Fruit fly (Drosophila melanogaster) whole organism, embryonic: Measurements from ENCODE around the gene CG44261.

ENCODE experiments used
- Adf1 ChIP-seq: fragments of 200-800 bp; sonication (Bioruptor generic); IDR thresholded peaks from 2 replicates; pipeline ENCODE4 v1.3.6; 2022; ENCODE audit warnings: missing biosample characterization, missing genetic modification characterization
- Antp ChIP-seq: fragments of 200-800 bp; sonication (Bioruptor generic); optimal IDR thresholded peaks from 3 replicates; lab custom pipeline; 2016; ENCODE audit warnings: missing biosample characterization, missing genetic modification characterization
- Awh ChIP-seq: fragments of 200-800 bp; sonication (Bioruptor generic); IDR thresholded peaks from 2 replicates; pipeline ENCODE4, ENCODE4 v1.3.6; 2022; ENCODE audit warnings: missing biosample characterization, missing genetic modification characterization
- CG11093 ChIP-seq: fragments of 200-800 bp; sonication (Bioruptor generic); IDR thresholded peaks from 3 replicates; pipeline ENCODE4 v1.3.6; 2022; ENCODE audit warnings: missing biosample characterization, missing genetic modification characterization
- CG11695 ChIP-seq: fragments of 200-800 bp; sonication (Bioruptor generic); IDR thresholded peaks from 3 replicates; pipeline ENCODE4 v1.3.6; 2022; ENCODE audit warnings: missing biosample characterization, missing genetic modification characterization
- CG12299 ChIP-seq: fragments of 200-800 bp; sonication (Bioruptor generic); optimal IDR thresholded peaks from 2 replicates; lab custom pipeline; 2018; ENCODE audit warnings: missing biosample characterization, mild to moderate bottlenecking, missing genetic modification characterization
- CG15269 ChIP-seq: fragments of 200-800 bp; sonication (Bioruptor generic); optimal IDR thresholded peaks from 2 replicates; lab custom pipeline; 2018; ENCODE audit warnings: missing biosample characterization, mild to moderate bottlenecking, missing genetic modification characterization, moderate library complexity
- CG16779 ChIP-seq: fragments of 200-800 bp; sonication (Bioruptor generic); IDR thresholded peaks from 2 replicates; pipeline ENCODE4 v1.3.6; 2022; ENCODE audit warnings: missing biosample characterization, missing genetic modification characterization
- CG17385 ChIP-seq: fragments of 200-800 bp; sonication (Bioruptor generic); optimal IDR thresholded peaks from 3 replicates; lab custom pipeline; 2018; ENCODE audit warnings: missing biosample characterization, mild to moderate bottlenecking, missing genetic modification characterization
- CG34376 ChIP-seq: fragments of 200-800 bp; sonication (Bioruptor generic); optimal IDR thresholded peaks from 2 replicates; lab custom pipeline; 2018; ENCODE audit warnings: missing biosample characterization, mild to moderate bottlenecking, missing genetic modification characterization
- CG34422 ChIP-seq: fragments of 200-800 bp; sonication (Bioruptor generic); IDR thresholded peaks from 3 replicates; pipeline ENCODE4 v1.3.6; 2022; ENCODE audit warnings: missing biosample characterization, missing genetic modification characterization
- CG7271 ChIP-seq: fragments of 200-800 bp; sonication (Bioruptor generic); optimal IDR thresholded peaks from 2 replicates; lab custom pipeline; 2018; ENCODE audit warnings: missing biosample characterization, mild to moderate bottlenecking, missing genetic modification characterization, moderate library complexity
- CG8290 ChIP-seq, 3 experiments: fragments of 200-800 bp; sonication (Bioruptor generic); optimal IDR thresholded peaks; 2 replicates each; lab custom pipeline; 2016 to 2019; ENCODE audit warnings: missing biosample characterization in 3 of 3, missing genetic modification characterization in 3 of 3, mild to moderate bottlenecking in 2 of 3, moderate library complexity in 1 of 3
- CHES-1-like ChIP-seq: fragments of 200-800 bp; sonication (Bioruptor generic); optimal IDR thresholded peaks from 2 replicates; lab custom pipeline; 2016; ENCODE audit warnings: missing biosample characterization, missing genetic modification characterization
- Deaf1 ChIP-seq: fragments of 200-800 bp; optimal IDR thresholded peaks from 3 replicates; lab custom pipeline; 2019; ENCODE audit warnings: missing biosample characterization, mild to moderate bottlenecking, missing genetic modification characterization, moderate library complexity
- HLH4C ChIP-seq: fragments of 200-800 bp; sonication (Bioruptor generic); IDR thresholded peaks from 3 replicates; pipeline ENCODE4 v1.3.6; 2022; ENCODE audit warnings: missing biosample characterization, missing genetic modification characterization; ENCODE audit not compliant: partially characterized antibody
- Hand ChIP-seq: fragments of 200-800 bp; sonication (Bioruptor generic); optimal IDR thresholded peaks from 2 replicates; lab custom pipeline; 2017; ENCODE audit warnings: mild to moderate bottlenecking, missing biosample characterization, missing genetic modification reagents, missing genetic modification characterization
- Hr78 ChIP-seq, 2 experiments: fragments of 200-800 bp in 1 of 2; fragments of >200 bp in 1 of 2; sonication (Bioruptor generic) in 1 of 2; optimal IDR thresholded peaks; 2 replicates each; lab custom pipeline; 2017 to 2019; ENCODE audit warnings: missing biosample characterization in 2 of 2, missing genetic modification characterization in 2 of 2, mild to moderate bottlenecking in 1 of 2, moderate library complexity in 1 of 2
- Jarid2 ChIP-seq: fragments of 200-800 bp; sonication (Bioruptor generic); optimal IDR thresholded peaks from 3 replicates; lab custom pipeline; 2017; ENCODE audit warnings: mild to moderate bottlenecking, missing biosample characterization, missing genetic modification reagents, missing genetic modification characterization
- Mad ChIP-seq: fragments of 200-800 bp; sonication (Bioruptor generic); optimal IDR thresholded peaks from 2 replicates; lab custom pipeline; 2016; ENCODE audit warnings: missing biosample characterization, missing genetic modification characterization
- Med ChIP-seq: fragments of 200-800 bp; sonication (Bioruptor generic); peaks from one replicate; lab custom pipeline; 2016; ENCODE audit warnings: missing biosample characterization, missing genetic modification characterization, mild to moderate bottlenecking, inconsistent platforms, moderate library complexity
- Opbp ChIP-seq: fragments of 200-800 bp; sonication (Bioruptor generic); IDR thresholded peaks from 3 replicates; pipeline ENCODE4 v1.3.6; 2022; ENCODE audit warnings: missing biosample characterization, missing genetic modification characterization; ENCODE audit not compliant: partially characterized antibody
- Pdp1 ChIP-seq, 2 experiments: fragments of 200-800 bp; sonication (Bioruptor generic); optimal IDR thresholded peaks; 3 replicates each; lab custom pipeline; 2016; ENCODE audit warnings: missing biosample characterization in 2 of 2, missing genetic modification characterization in 2 of 2, mild to moderate bottlenecking in 1 of 2, moderate library complexity in 1 of 2
- Trl ChIP-seq, 3 experiments: fragments of >200 bp in 2 of 3; fragments of 200-800 bp in 1 of 3; sonication (Bioruptor generic) in 1 of 3; optimal IDR thresholded peaks; 2 replicates in 1 of 3; 3 replicates in 2 of 3; lab custom pipeline; 2016 to 2017; ENCODE audit warnings: missing biosample characterization in 1 of 3, missing genetic modification characterization in 1 of 3
- Xrp1 ChIP-seq: fragments of 200-800 bp; sonication (Bioruptor generic); IDR thresholded peaks from 2 replicates; pipeline ENCODE4 v1.3.6; 2022; ENCODE audit warnings: missing biosample characterization, missing genetic modification characterization
- abd-A ChIP-seq: fragments of 200-800 bp; sonication (Bioruptor generic); optimal IDR thresholded peaks from 3 replicates; lab custom pipeline; 2019; ENCODE audit warnings: missing biosample characterization, mild to moderate bottlenecking, missing genetic modification characterization, moderate library complexity
- ato ChIP-seq: fragments of 200-800 bp; sonication (Bioruptor generic); IDR thresholded peaks from 2 replicates; pipeline ENCODE4 v1.3.6; 2022; ENCODE audit warnings: missing biosample characterization, missing genetic modification characterization; ENCODE audit not compliant: partially characterized antibody
- bab2 ChIP-seq: fragments of 200-800 bp; sonication (Bioruptor generic); optimal IDR thresholded peaks from 2 replicates; lab custom pipeline; 2016; ENCODE audit warnings: missing biosample characterization, missing genetic modification characterization
- chinmo ChIP-seq: fragments of 200-800 bp; sonication (Bioruptor generic); IDR thresholded peaks from 4 replicates; pipeline ENCODE4 v1.3.6; 2022; ENCODE audit warnings: missing biosample characterization, missing genetic modification characterization; ENCODE audit not compliant: partially characterized antibody
- ci ChIP-seq: fragments of 200-800 bp; sonication (Bioruptor generic); IDR thresholded peaks from 3 replicates; pipeline ENCODE4 v1.3.6; 2022; ENCODE audit warnings: missing biosample characterization, missing genetic modification characterization
- crol ChIP-seq: fragments of 200-800 bp; sonication (Bioruptor generic); IDR thresholded peaks from 2 replicates; pipeline ENCODE4 v1.3.6; 2022; ENCODE audit warnings: missing biosample characterization, missing genetic modification characterization
- exex ChIP-seq: fragments of 200-800 bp; sonication (Bioruptor generic); optimal IDR thresholded peaks from 4 replicates; lab custom pipeline; 2018; ENCODE audit warnings: missing biosample characterization, mild to moderate bottlenecking, missing genetic modification characterization, moderate library complexity
- fd96Cb ChIP-seq: fragments of 200-800 bp; sonication (Bioruptor generic); optimal IDR thresholded peaks from 2 replicates; lab custom pipeline; 2018; ENCODE audit warnings: missing biosample characterization, mild to moderate bottlenecking, missing genetic modification characterization, moderate library complexity
- ftz-f1 ChIP-seq: fragments of 200-800 bp; sonication (Bioruptor generic); optimal IDR thresholded peaks from 2 replicates; lab custom pipeline; 2016; ENCODE audit warnings: missing biosample characterization, missing genetic modification characterization
- gro ChIP-seq: fragments of 200-800 bp; sonication (Bioruptor generic); optimal IDR thresholded peaks from 2 replicates; lab custom pipeline; 2016; ENCODE audit warnings: missing biosample characterization, missing genetic modification characterization
- her ChIP-seq: fragments of 200-800 bp; sonication (Bioruptor generic); optimal IDR thresholded peaks from 2 replicates; lab custom pipeline; 2016; ENCODE audit warnings: missing biosample characterization, missing genetic modification characterization
- lab ChIP-seq: fragments of 200-800 bp; sonication (Bioruptor generic); optimal IDR thresholded peaks from 3 replicates; lab custom pipeline; 2017; ENCODE audit warnings: missing biosample characterization, missing genetic modification characterization, mild to moderate bottlenecking, moderate library complexity, missing genetic modification reagents
- org-1 ChIP-seq: fragments of 200-800 bp; sonication (Bioruptor generic); optimal IDR thresholded peaks from 2 replicates; lab custom pipeline; 2017; ENCODE audit warnings: missing biosample characterization, missing genetic modification characterization
- pb ChIP-seq: fragments of 200-800 bp; sonication (Bioruptor generic); optimal IDR thresholded peaks from 3 replicates; lab custom pipeline; 2016; ENCODE audit warnings: missing biosample characterization, missing genetic modification characterization
- phol ChIP-seq: fragments of 200-800 bp; sonication (Bioruptor generic); optimal IDR thresholded peaks from 3 replicates; lab custom pipeline; 2018; ENCODE audit warnings: missing biosample characterization, mild to moderate bottlenecking, missing genetic modification characterization, moderate library complexity
- pros ChIP-seq: fragments of 200-800 bp; sonication (Bioruptor generic); optimal IDR thresholded peaks from 3 replicates; lab custom pipeline; 2019; ENCODE audit warnings: missing biosample characterization, mild to moderate bottlenecking, missing genetic modification characterization, moderate library complexity
- run ChIP-seq: fragments of 200-800 bp; sonication (Bioruptor generic); optimal IDR thresholded peaks from 3 replicates; lab custom pipeline; 2018; ENCODE audit warnings: missing biosample characterization, mild to moderate bottlenecking, missing genetic modification characterization
- slbo ChIP-seq: fragments of 200-800 bp; sonication (Bioruptor generic); IDR thresholded peaks from 2 replicates; pipeline ENCODE4 v1.3.6; 2022; ENCODE audit warnings: missing biosample characterization, missing genetic modification characterization
- sna ChIP-seq: fragments of 200-800 bp; sonication (Bioruptor generic); IDR thresholded peaks from 2 replicates; pipeline ENCODE4 v1.3.6; 2022; ENCODE audit warnings: missing biosample characterization, missing genetic modification characterization; ENCODE audit not compliant: partially characterized antibody
- sr ChIP-seq: fragments of 200-800 bp; sonication (Bioruptor generic); IDR thresholded peaks from 3 replicates; pipeline ENCODE4 v1.3.6; 2022; ENCODE audit warnings: missing biosample characterization, missing genetic modification characterization
- wor ChIP-seq: fragments of 200-800 bp; sonication (Bioruptor generic); IDR thresholded peaks from 2 replicates; pipeline ENCODE4 v1.3.6; 2022; ENCODE audit warnings: missing biosample characterization, missing genetic modification characterization
- zen2 ChIP-seq: fragments of 200-800 bp; sonication (Bioruptor generic); IDR thresholded peaks from 3 replicates; pipeline ENCODE4 v1.3.6; 2022; ENCODE audit warnings: missing biosample characterization, missing genetic modification characterization; ENCODE audit not compliant: partially characterized antibody

Gene CG44261

DNA sequence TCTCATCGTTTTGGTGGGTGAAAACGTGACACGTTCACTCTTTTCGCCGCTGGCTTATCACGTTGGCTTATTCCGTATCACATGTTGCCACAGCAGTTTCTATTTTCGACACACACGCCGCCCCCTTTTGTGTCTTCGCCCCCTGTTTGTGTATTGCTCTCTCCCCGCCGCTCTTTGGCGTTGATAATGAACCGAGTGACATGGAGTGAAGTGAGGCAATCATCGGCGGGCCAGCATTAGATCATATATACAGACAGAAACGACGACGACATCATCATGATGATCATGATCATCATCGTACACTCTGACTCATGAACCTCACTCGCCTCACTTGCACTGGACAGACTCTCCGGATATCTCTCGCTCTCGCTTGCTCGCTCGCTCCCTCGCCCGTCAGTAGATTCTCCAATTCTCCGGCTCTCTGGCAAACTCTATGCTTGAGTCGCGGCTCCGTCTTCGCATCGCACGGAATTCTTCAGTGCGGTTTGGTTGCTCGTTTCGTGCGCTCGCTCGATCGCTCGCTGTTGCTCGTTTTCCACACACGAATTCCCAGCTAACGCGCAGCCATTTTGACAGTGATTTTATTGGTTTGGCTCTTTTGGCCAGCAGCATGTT, 28.5 kb upstream of the CG44261 start (continued):
- peak; percentile 16 for TF ChIP-seq lab
- TF ChIP-seq Xrp1 (GFP tag; lab: Robert Waterston, UW) = peak; percentile 4; the same call in 1 of the 2 replicates
- peak in 1 of 2 experiments; percentile 90 for TF ChIP-seq Pdp1 (GFP tag; optimal IDR thresholded peaks at IDR 0.05; lab: Kevin White, UChicago)
- no peak for TF ChIP-seq CG12299 (tag; lab: Kevin White, UChicago)
- peak; percentile 89 to 98 for TF ChIP-seq Trl (optimal IDR thresholded peaks at IDR 0.05; lab: Kevin White, UChicago)
- peak; percentile 31 for TF ChIP-seq Trl (GFP tag; optimal IDR thresholded peaks at IDR 0.05; lab: Kevin White, UChicago)
- TF ChIP-seq wor (GFP tag; lab: Robert Waterston, UW) = no peak
- TF ChIP-seq her (GFP tag; lab: Kevin White, UChicago) = peak; percentile 12
- TF ChIP-seq HLH4C (GFP tag; lab: Robert Waterston, UW) = peak; percentile 40; the same call in 1 of the 3 replicates
- peak; percentile 79 for TF ChIP-seq Deaf1 (tag; lab: Kevin White, UChicago)
- peak; percentile 45; the same call in 1 of the 2 replicates for TF ChIP-seq Awh (GFP tag; lab: Robert Waterston, UW)
- 0 out of 2 replicates have a peak, but pooled peaks have one; percentile 25 for TF ChIP-seq slbo (GFP tag; lab: Robert Waterston, UW)
- TF ChIP-seq CG17385 (GFP tag; lab: Kevin White, UChicago) = peak; percentile 38
- no peak for TF ChIP-seq CG16779 (GFP tag; lab: Robert Waterston, UW)
- peak; percentile 99 for TF ChIP-seq chinmo
- TF ChIP-seq pb (GFP tag; lab: Kevin White, UChicago) = peak; percentile 29
- TF ChIP-seq CG34422 (GFP tag; lab: Robert Waterston, UW) = 0 out of 3 replicates have a peak, but pooled peaks have one; percentile 20
- peak; percentile 45; the same call in 1 of the 3 replicates for TF ChIP-seq sr
- TF ChIP-seq abd-A (tag; lab: Kevin White, UChicago) = peak; percentile 89
- no peak for TF ChIP-seq phol (tag; lab: Kevin White, UChicago)
- TF ChIP-seq ci = peak; percentile 51; the same call in 2 of the 3 replicates
- peak; percentile 4 for TF ChIP-seq CHES-1-like (GFP tag; lab: Kevin White, UChicago)
- 0 out of 3 replicates have a peak, but pooled peaks have one; percentile 12 for TF ChIP-seq CG11695
- TF ChIP-seq run (tag; lab: Kevin White, UChicago) = no peak
- no peak for TF ChIP-seq CG8290 (GFP tag; optimal IDR thresholded peaks at IDR 0.05; lab: Kevin White, UChicago)
- peak in 1 of 2 experiments; percentile 15 for TF ChIP-seq CG8290 (tag; optimal IDR thresholded peaks at IDR 0.05; lab: Kevin White, UChicago)
- peak; percentile 55 for TF ChIP-seq CG15269 (tag; lab: Kevin White, UChicago)
- TF ChIP-seq CG34376 (GFP tag; lab: Kevin White, UChicago) = peak; percentile 92
- peak; percentile 66 for TF ChIP-seq pros
- TF ChIP-seq sna (GFP tag; lab: Robert Waterston, UW) = peak; percentile 49; the same call in 1 of the 2 replicates
- TF ChIP-seq ato (GFP tag; lab: Robert Waterston, UW) = no peak
- peak; percentile 9 for TF ChIP-seq Antp (GFP tag; lab: Kevin White, UChicago)
- TF ChIP-seq fd96Cb (tag; lab: Kevin White, UChicago) = no peak
- no peak for TF ChIP-seq bab2 (GFP tag; lab: Kevin White, UChicago)
- no peak for TF ChIP-seq CG11093 (GFP tag; lab: Robert Waterston, UW)
- peak; percentile 84; the same call in 2 of the 3 replicates for TF ChIP-seq zen2 (GFP tag; lab: Robert Waterston, UW)
- peak; percentile 74 for TF ChIP-seq ftz-f1 (GFP tag; lab: Kevin White, UChicago)
- peak; percentile 21; the same call in 1 of the 2 replicates for TF ChIP-seq Adf1 (GFP tag; lab: Robert Waterston, UW)
- peak; percentile 35 for TF ChIP-seq org-1 (GFP tag; lab: Kevin White, UChicago)
- no peak for TF ChIP-seq CG7271 (tag; lab: Kevin White, UChicago)
- peak; percentile 30 for TF ChIP-seq Med (GFP tag; lab: Kevin White, UChicago)
- TF ChIP-seq Mad (GFP tag; lab: Kevin White, UChicago) = no peak
- peak; percentile 86 for TF ChIP-seq Jarid2 (GFP tag; lab: Kevin White, UChicago)
- peak; percentile 18 for TF ChIP-seq exex (tag; lab: Kevin White, UChicago)
- peak in 1 of 2 experiments; percentile 100 for TF ChIP-seq Hr78 (GFP tag; optimal IDR thresholded peaks at IDR 0.05; lab: Kevin White, UChicago)
- peak; percentile 42 for TF ChIP-seq gro (GFP tag; lab: Kevin White, UChicago)
- peak; percentile 39 for TF ChIP-seq Hand (GFP tag; lab: Kevin White, UChicago)
- peak; percentile 92 for TF ChIP-seq crol (GFP tag; lab: Robert Waterston, UW)
- TF ChIP-seq Opbp = no peak
